Fruit fly (Drosophila melanogaster) whole organism, embryonic: Measurements from ENCODE around the gene CG32333.
A peak's percentile ranks its signal among the peaks of the same experiment; 100 is the strongest.

Experiments used
- Atf3 ChIP-seq: fragments of 200-800 bp; sonication (Bioruptor generic); optimal IDR thresholded peaks from 3 replicates; lab custom pipeline; 2016; ENCODE audit warnings: missing biosample characterization, missing genetic modification characterization
- BEAF-32 ChIP-seq: fragments of 200-800 bp; sonication (Bioruptor generic); optimal IDR thresholded peaks from 3 replicates; lab custom pipeline; 2017; ENCODE audit warnings: missing biosample characterization, missing genetic modification characterization, mild to moderate bottlenecking, moderate library complexity, missing genetic modification reagents
- CG11695 ChIP-seq: fragments of 200-800 bp; sonication (Bioruptor generic); IDR thresholded peaks from 3 replicates; pipeline ENCODE4 v1.3.6; 2022; ENCODE audit warnings: missing biosample characterization, missing genetic modification characterization
- CG12155 ChIP-seq: fragments of 200-800 bp; sonication (Bioruptor generic); optimal IDR thresholded peaks from 3 replicates; lab custom pipeline; 2016; ENCODE audit warnings: missing biosample characterization, missing genetic modification characterization
- CG12391 ChIP-seq: fragments of 200-800 bp; sonication (Bioruptor generic); optimal IDR thresholded peaks from 3 replicates; lab custom pipeline; 2018; ENCODE audit warnings: missing biosample characterization, mild to moderate bottlenecking, missing genetic modification characterization, moderate library complexity
- CG12659 ChIP-seq: fragments of 200-800 bp; sonication (Bioruptor generic); optimal IDR thresholded peaks from 3 replicates; lab custom pipeline; 2017; ENCODE audit warnings: mild to moderate bottlenecking, missing biosample characterization, missing genetic modification reagents, missing genetic modification characterization
- CG12942 ChIP-seq: fragments of 200-800 bp; sonication (Bioruptor generic); optimal IDR thresholded peaks from 3 replicates; lab custom pipeline; 2016; ENCODE audit warnings: missing biosample characterization, missing genetic modification characterization
- CG13287 ChIP-seq: fragments of 200-800 bp; sonication (Bioruptor generic); IDR thresholded peaks from 2 replicates; pipeline ENCODE4 v1.3.6; 2022; ENCODE audit warnings: missing biosample characterization, missing genetic modification characterization; ENCODE audit not compliant: partially characterized antibody
- CG14860 ChIP-seq: fragments of 200-800 bp; sonication (Bioruptor generic); IDR thresholded peaks from 3 replicates; pipeline ENCODE4 v1.3.6; 2022; ENCODE audit warnings: missing biosample characterization, missing genetic modification characterization; ENCODE audit not compliant: partially characterized antibody
- CG1602 ChIP-seq: fragments of 200-800 bp; sonication (Bioruptor generic); optimal IDR thresholded peaks from 3 replicates; lab custom pipeline; 2016; ENCODE audit warnings: missing biosample characterization, missing genetic modification characterization
- CG16815 ChIP-seq: fragments of 200-800 bp; sonication (Bioruptor generic); optimal IDR thresholded peaks from 3 replicates; lab custom pipeline; 2017; ENCODE audit warnings: missing biosample characterization, mild to moderate bottlenecking, missing genetic modification characterization
- CG17802 ChIP-seq: fragments of 200-800 bp; sonication (Bioruptor generic); optimal IDR thresholded peaks from 2 replicates; lab custom pipeline; 2018; ENCODE audit warnings: missing biosample characterization, mild to moderate bottlenecking, missing genetic modification characterization, moderate library complexity
- CG30403 ChIP-seq: fragments of 200-800 bp; sonication (Bioruptor generic); optimal IDR thresholded peaks from 3 replicates; lab custom pipeline; 2016; ENCODE audit warnings: missing biosample characterization, missing genetic modification characterization
- CG31388 ChIP-seq: fragments of 200-800 bp; sonication (Bioruptor generic); optimal IDR thresholded peaks from 2 replicates; lab custom pipeline; 2016; ENCODE audit warnings: missing biosample characterization, missing genetic modification characterization
- CG3847 ChIP-seq: fragments of 200-800 bp; sonication (Bioruptor generic); IDR thresholded peaks from 2 replicates; pipeline ENCODE4 v1.3.6; 2022; ENCODE audit warnings: missing biosample characterization, missing genetic modification characterization
- CG4328 ChIP-seq: fragments of 200-800 bp; sonication (Bioruptor generic); optimal IDR thresholded peaks from 3 replicates; lab custom pipeline; 2017; ENCODE audit warnings: missing biosample characterization, missing genetic modification reagents, missing genetic modification characterization
- CG9609 ChIP-seq: fragments of 200-800 bp; sonication (Bioruptor generic); optimal IDR thresholded peaks from 3 replicates; lab custom pipeline; 2016; ENCODE audit warnings: missing biosample characterization, missing genetic modification characterization
- CG9797 ChIP-seq: fragments of 200-800 bp; sonication (Bioruptor generic); optimal IDR thresholded peaks from 3 replicates; lab custom pipeline; 2018; ENCODE audit warnings: missing biosample characterization, mild to moderate bottlenecking, missing genetic modification characterization
- D ChIP-seq, 2 experiments: fragments of 200-800 bp in 1 of 2; fragments of >200 bp in 1 of 2; sonication (Bioruptor generic) in 1 of 2; optimal IDR thresholded peaks; 2 replicates in 1 of 2; 3 replicates in 1 of 2; lab custom pipeline; 2017; ENCODE audit warnings: mild to moderate bottlenecking in 1 of 2, missing biosample characterization in 1 of 2, missing genetic modification characterization in 1 of 2, missing genetic modification reagents in 1 of 2
- Drgx ChIP-seq: fragments of 200-800 bp; sonication (Bioruptor generic); IDR thresholded peaks from 2 replicates; pipeline ENCODE4 v1.3.6; 2022; ENCODE audit warnings: missing biosample characterization, missing genetic modification characterization
- E2f2 ChIP-seq: fragments of 200-800 bp; sonication (Bioruptor generic); IDR thresholded peaks from 2 replicates; pipeline ENCODE4 v1.3.6; 2022; ENCODE audit warnings: missing biosample characterization, missing genetic modification characterization
- Hmx ChIP-seq: fragments of 200-800 bp; sonication (Bioruptor generic); optimal IDR thresholded peaks from 2 replicates; lab custom pipeline; 2016; ENCODE audit warnings: missing biosample characterization, missing genetic modification characterization
- Hr78 ChIP-seq, 2 experiments: fragments of 200-800 bp in 1 of 2; fragments of >200 bp in 1 of 2; sonication (Bioruptor generic) in 1 of 2; optimal IDR thresholded peaks; 2 replicates each; lab custom pipeline; 2017 to 2019; ENCODE audit warnings: missing biosample characterization in 2 of 2, missing genetic modification characterization in 2 of 2, mild to moderate bottlenecking in 1 of 2, moderate library complexity in 1 of 2
- Lhr ChIP-seq: fragments of 200-800 bp; sonication (Bioruptor generic); optimal IDR thresholded peaks from 3 replicates; lab custom pipeline; 2017; ENCODE audit warnings: mild to moderate bottlenecking, missing biosample characterization, missing genetic modification reagents, missing genetic modification characterization
- Med ChIP-seq: fragments of 200-800 bp; sonication (Bioruptor generic); peaks from one replicate; lab custom pipeline; 2016; ENCODE audit warnings: missing biosample characterization, missing genetic modification characterization, mild to moderate bottlenecking, inconsistent platforms, moderate library complexity
- Neu2 ChIP-seq: fragments of 200-800 bp; sonication (Bioruptor generic); optimal IDR thresholded peaks from 3 replicates; lab custom pipeline; 2016; ENCODE audit warnings: missing biosample characterization, missing genetic modification characterization, borderline replicate concordance
- NfI ChIP-seq: fragments of 200-800 bp; sonication (Bioruptor generic); optimal IDR thresholded peaks from 3 replicates; lab custom pipeline; 2018; ENCODE audit warnings: missing biosample characterization, mild to moderate bottlenecking, missing genetic modification characterization, moderate library complexity
- Opbp ChIP-seq: fragments of 200-800 bp; sonication (Bioruptor generic); IDR thresholded peaks from 3 replicates; pipeline ENCODE4 v1.3.6; 2022; ENCODE audit warnings: missing biosample characterization, missing genetic modification characterization; ENCODE audit not compliant: partially characterized antibody
- Rx ChIP-seq: fragments of 200-800 bp; sonication (Bioruptor generic); IDR thresholded peaks from 2 replicates; pipeline ENCODE4 v1.3.6; 2022; ENCODE audit warnings: missing biosample characterization, missing genetic modification characterization
- Sox102F ChIP-seq: fragments of 200-800 bp; sonication (Bioruptor generic); optimal IDR thresholded peaks from 2 replicates; lab custom pipeline; 2018; ENCODE audit warnings: missing biosample characterization, mild to moderate bottlenecking, missing genetic modification characterization, moderate library complexity
- ara ChIP-seq: fragments of 200-800 bp; sonication (Bioruptor generic); IDR thresholded peaks from 2 replicates; pipeline ENCODE4 v1.3.6; 2022; ENCODE audit warnings: missing biosample characterization, missing genetic modification characterization
- az2 ChIP-seq: fragments of 200-800 bp; sonication (Bioruptor generic); optimal IDR thresholded peaks from 3 replicates; lab custom pipeline; 2016; ENCODE audit warnings: missing biosample characterization, missing genetic modification characterization
- bowl ChIP-seq: fragments of 200-800 bp; sonication (Bioruptor generic); IDR thresholded peaks from 2 replicates; pipeline ENCODE4 v1.3.6; 2022; ENCODE audit warnings: missing biosample characterization, missing genetic modification characterization
- bsh ChIP-seq, 2 experiments: fragments of 200-800 bp; sonication (Bioruptor generic); optimal IDR thresholded peaks; 2 replicates each; lab custom pipeline; 2017 to 2018; ENCODE audit warnings: mild to moderate bottlenecking in 2 of 2, missing biosample characterization in 2 of 2, missing genetic modification characterization in 2 of 2, moderate library complexity in 1 of 2
- corto ChIP-seq: fragments of 200-800 bp; sonication (Bioruptor generic); optimal IDR thresholded peaks from 2 replicates; lab custom pipeline; 2016; ENCODE audit warnings: missing biosample characterization, mild to moderate bottlenecking, missing genetic modification characterization, moderate library complexity
- cwo ChIP-seq: fragments of 200-800 bp; sonication (Bioruptor generic); optimal IDR thresholded peaks from 3 replicates; lab custom pipeline; 2017; ENCODE audit warnings: missing biosample characterization, missing genetic modification characterization, mild to moderate bottlenecking, moderate library complexity, missing genetic modification reagents
- danr ChIP-seq: fragments of 200-800 bp; sonication (Bioruptor generic); IDR thresholded peaks from 2 replicates; pipeline ENCODE4 v1.3.6; 2022; ENCODE audit warnings: missing biosample characterization, missing genetic modification characterization
- gcm ChIP-seq: fragments of 200-800 bp; sonication (Bioruptor generic); optimal IDR thresholded peaks from 2 replicates; lab custom pipeline; 2019; ENCODE audit warnings: missing biosample characterization, mild to moderate bottlenecking, missing genetic modification characterization, moderate library complexity
- gem ChIP-seq: fragments of 200-800 bp; sonication (Bioruptor generic); optimal IDR thresholded peaks from 2 replicates; lab custom pipeline; 2019; ENCODE audit warnings: missing biosample characterization, mild to moderate bottlenecking, missing genetic modification characterization, moderate library complexity
- her ChIP-seq: fragments of 200-800 bp; sonication (Bioruptor generic); optimal IDR thresholded peaks from 2 replicates; lab custom pipeline; 2016; ENCODE audit warnings: missing biosample characterization, missing genetic modification characterization
- lmd ChIP-seq: fragments of 200-800 bp; sonication (Bioruptor generic); IDR thresholded peaks from 2 replicates; pipeline ENCODE4 v1.3.6; 2022; ENCODE audit warnings: missing biosample characterization, missing genetic modification characterization
- lola ChIP-seq, 3 experiments: fragments of >200 bp in 2 of 3; fragments of 200-800 bp in 1 of 3; sonication (Bioruptor generic) in 1 of 3; optimal IDR thresholded peaks; 2 replicates each; lab custom pipeline; 2017 to 2019; ENCODE audit warnings: missing biosample characterization in 3 of 3, missing genetic modification characterization in 3 of 3, mild to moderate bottlenecking in 1 of 3, moderate library complexity in 1 of 3
- mirr ChIP-seq: fragments of 200-800 bp; sonication (Bioruptor generic); optimal IDR thresholded peaks from 3 replicates; lab custom pipeline; 2018; ENCODE audit warnings: missing biosample characterization, mild to moderate bottlenecking, missing genetic modification characterization
- peb ChIP-seq: fragments of 200-800 bp; sonication (Bioruptor generic); IDR thresholded peaks from 2 replicates; pipeline ENCODE4 v1.3.6; 2022; ENCODE audit warnings: missing biosample characterization, missing genetic modification characterization
- psq ChIP-seq: fragments of 200-800 bp; sonication (Bioruptor generic); optimal IDR thresholded peaks from 2 replicates; lab custom pipeline; 2017; ENCODE audit warnings: missing biosample characterization, missing genetic modification characterization
- stc ChIP-seq: fragments of 200-800 bp; sonication (Bioruptor generic); IDR thresholded peaks from 2 replicates; pipeline ENCODE4 v1.3.6; 2022; ENCODE audit warnings: missing biosample characterization, missing genetic modification characterization
- wor ChIP-seq: fragments of 200-800 bp; sonication (Bioruptor generic); IDR thresholded peaks from 2 replicates; pipeline ENCODE4 v1.3.6; 2022; ENCODE audit warnings: missing biosample characterization, missing genetic modification characterization

The CG32333 gene

dm6 chr3L:1313039-1313766, 37.4 kb downstream of the CG32333 start, which contains the start of the genes sturkopf and Herc4 (continued):
- TF ChIP-seq CG14860 (GFP tag; lab: Robert Waterston, UW) (no peak), Med (GFP tag; lab: Kevin White, UChicago) (peak; percentile 92), CG1602 (peak; percentile 62), Rx (GFP tag; lab: Robert Waterston, UW) (no peak), D (optimal IDR thresholded peaks at IDR 0.05; lab: Kevin White, UChicago) (no peak), D (GFP tag; optimal IDR thresholded peaks at IDR 0.05; lab: Kevin White, UChicago) (no peak), Hr78 (GFP tag; optimal IDR thresholded peaks at IDR 0.05; lab: Kevin White, UChicago) (peak in 1 of 2 experiments; percentile 100), CG4328 (GFP tag; lab: Kevin White, UChicago) (peak; percentile 58), gcm (peak; percentile 60), CG12659 (GFP tag; lab: Kevin White, UChicago) (peak; percentile 88), CG17802 (no peak), cwo (GFP tag; lab: Kevin White, UChicago) (peak; percentile 57), az2 (GFP tag; lab: Kevin White, UChicago) (peak; percentile 76), Atf3 (GFP tag; lab: Kevin White, UChicago) (peak; percentile 50), Opbp (peak; percentile 37; the same call in 1 of the 3 replicates), CG11695 (GFP tag; lab: Robert Waterston, UW) (peak; percentile 40; the same call in 1 of the 3 replicates), corto (GFP tag; lab: Kevin White, UChicago) (no peak), peb (GFP tag; lab: Robert Waterston, UW) (no peak), NfI (peak; percentile 72), CG31388 (no peak), Hmx (no peak), Neu2 (GFP tag; lab: Kevin White, UChicago) (no peak), CG9609 (GFP tag; lab: Kevin White, UChicago) (peak; percentile 62), gem (tag; lab: Kevin White, UChicago) (peak; percentile 88), Drgx (GFP tag; lab: Robert Waterston, UW) (0 out of 2 replicates have a peak, but pooled peaks have one; percentile 27), wor (GFP tag; lab: Robert Waterston, UW) (no peak), E2f2 (peak; percentile 38; the same call in 1 of the 2 replicates), CG12942 (GFP tag; lab: Kevin White, UChicago) (peak; percentile 60), CG12155 (GFP tag; lab: Kevin White, UChicago) (peak; percentile 73), CG3847 (peak; percentile 62), psq (peak; percentile 39), ara (GFP tag; lab: Robert Waterston, UW) (no peak), mirr (GFP tag; lab: Kevin White, UChicago) (peak; percentile 34), bsh (GFP tag; optimal IDR thresholded peaks at IDR 0.05; lab: Kevin White, UChicago) (peak in 1 of 2 experiments; percentile 44), CG9797 (GFP tag; lab: Kevin White, UChicago) (no peak), BEAF-32 (GFP tag; lab: Kevin White, UChicago) (peak; percentile 36), stc (GFP tag; lab: Robert Waterston, UW) (no peak), CG30403 (GFP tag; lab: Kevin White, UChicago) (peak; percentile 94), CG13287 (GFP tag; lab: Robert Waterston, UW) (peak; percentile 24; the same call in 1 of the 2 replicates), CG16815 (GFP tag; lab: Kevin White, UChicago) (peak; percentile 67), Sox102F (GFP tag; lab: Kevin White, UChicago) (no peak), lola (GFP tag; optimal IDR thresholded peaks at IDR 0.05; lab: Kevin White, UChicago) (peak in 1 of 3 experiments; percentile 85), bowl (GFP tag; lab: Robert Waterston, UW) (no peak), Lhr (peak; percentile 6), danr (GFP tag; lab: Robert Waterston, UW) (peak; percentile 43; the same call in 1 of the 2 replicates), lmd (GFP tag; lab: Robert Waterston, UW) (peak; percentile 65; the same call in 1 of the 2 replicates), her (GFP tag; lab: Kevin White, UChicago) (peak; percentile 76), CG12391 (tag; lab: Kevin White, UChicago) (peak; percentile 79)
